Fruit fly (Drosophila melanogaster): Measurements from ENCODE around the gene CG13692.

CG13692 gene

DNA sequence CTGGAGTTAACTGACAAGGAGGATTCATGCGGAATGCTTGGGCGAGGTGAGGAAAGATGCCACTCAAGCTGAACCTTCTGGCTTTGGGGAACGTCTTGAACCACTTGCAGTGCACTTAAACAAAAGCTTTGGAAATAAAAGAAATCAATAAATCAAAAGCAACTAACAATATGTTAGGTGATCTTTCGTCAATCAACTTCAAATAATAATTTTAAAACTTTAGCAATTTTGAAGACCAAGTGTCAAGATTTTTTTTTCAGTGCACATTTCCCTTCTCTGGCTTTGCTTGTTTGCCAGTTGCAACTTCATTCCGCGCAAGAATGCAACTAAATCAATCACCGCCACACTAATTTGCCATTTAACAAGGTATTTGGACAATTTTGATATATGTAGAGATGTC is 38.8 kb upstream of the CG13692 start (continued):
- TF ChIP-seq jigr1 (GFP tag; IDR thresholded peaks at IDR 0.05) (no peak), bsh (GFP tag; optimal IDR thresholded peaks at IDR 0.05) (peak; percentile 13 to 47), so (GFP tag; IDR thresholded peaks at IDR 0.05) (no peak), CG31388 (GFP tag; optimal IDR thresholded peaks at IDR 0.05) (no peak), row (GFP tag; IDR thresholded peaks at IDR 0.05) (no peak; the same call in 2 of the 3 replicates), peb (GFP tag; IDR thresholded peaks at IDR 0.05) (0 out of 2 replicates have a peak, but pooled peaks have one; percentile 14), bigmax (GFP tag; optimal IDR thresholded peaks at IDR 0.05) (no peak), ind (GFP tag; optimal IDR thresholded peaks at IDR 0.05) (no peak), CG1529 (GFP tag; optimal IDR thresholded peaks at IDR 0.05) (no peak), prd (optimal IDR thresholded peaks at IDR 0.05) (no peak), prd (GFP tag; IDR thresholded peaks at IDR 0.05) (peak; percentile 53; the same call in 1 of the 3 replicates), Xrp1 (GFP tag; IDR thresholded peaks at IDR 0.05) (peak; percentile 35; the same call in 1 of the 2 replicates), esg (GFP tag; conservative IDR thresholded peaks at IDR 0.05) (no peak), az2 (GFP tag; optimal IDR thresholded peaks at IDR 0.05) (peak; percentile 8), MTF-1 (GFP tag; optimal IDR thresholded peaks at IDR 0.05; ENCODE audit: borderline replicate concordance) (no peak), CG17328 (GFP tag; IDR thresholded peaks at IDR 0.05) (peak; percentile 54), CG7357 (GFP tag; IDR thresholded peaks at IDR 0.05) (no peak), CG15601 (tag; optimal IDR thresholded peaks at IDR 0.05) (no peak), zfh1 (GFP tag; IDR thresholded peaks at IDR 0.05) (0 out of 3 replicates have a peak, but pooled peaks have one; percentile 14), GATAe (GFP tag; conservative IDR thresholded peaks at IDR 0.05) (no peak)

DNA sequence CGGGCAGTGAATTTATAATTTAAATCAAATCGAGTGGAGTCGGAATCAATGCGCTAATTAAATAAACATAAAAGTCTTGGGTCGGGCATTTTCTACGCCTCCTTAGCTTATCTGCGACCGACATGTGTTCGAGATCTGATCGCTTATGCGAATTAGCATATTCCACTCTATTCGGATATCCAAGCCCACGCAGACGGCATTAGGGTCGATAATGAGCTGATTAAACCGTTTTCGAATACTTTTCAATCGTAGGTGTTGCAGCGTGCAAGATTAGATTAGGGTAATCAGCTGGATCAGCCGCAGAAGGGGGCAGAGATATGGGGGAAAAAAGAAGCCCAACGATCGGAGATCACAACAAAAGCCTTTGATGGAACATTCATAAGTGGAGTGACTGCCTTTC is 31.1 kb upstream of the CG13692 start:
- TF ChIP-seq chinmo (GFP tag; IDR thresholded peaks at IDR 0.05; ENCODE audit: partially characterized antibody), result 0 out of 4 replicates have a peak, but pooled peaks have one; percentile 47
- TF ChIP-seq CG12155 (GFP tag; optimal IDR thresholded peaks at IDR 0.05), result no peak
- peak; percentile 55 for TF ChIP-seq grn (GFP tag; optimal IDR thresholded peaks at IDR 0.05)
- TF ChIP-seq abd-A (tag; optimal IDR thresholded peaks at IDR 0.05), result peak; percentile 84
- TF ChIP-seq CG12769 (tag; optimal IDR thresholded peaks at IDR 0.05), result peak; percentile 42
- TF ChIP-seq oc (tag; optimal IDR thresholded peaks at IDR 0.05), result peak; percentile 72
- peak; percentile 42 for TF ChIP-seq gsb-n (tag; optimal IDR thresholded peaks at IDR 0.05)
- TF ChIP-seq vvl (GFP tag; IDR thresholded peaks at IDR 0.05), result peak; percentile 80; the same call in 1 of the 2 replicates
- peak; percentile 47 for TF ChIP-seq sd (tag; optimal IDR thresholded peaks at IDR 0.05)
- TF ChIP-seq NC2α (GFP tag; optimal IDR thresholded peaks at IDR 0.05), result no peak
- no peak for TF ChIP-seq CG15479 (GFP tag; optimal IDR thresholded peaks at IDR 0.05)
- TF ChIP-seq Vsx1 (GFP tag; optimal IDR thresholded peaks at IDR 0.05), result peak; percentile 26
- TF ChIP-seq CG13894 (tag; optimal IDR thresholded peaks at IDR 0.05), result peak; percentile 8
- peak; percentile 96 for TF ChIP-seq Awh (GFP tag; IDR thresholded peaks at IDR 0.05)
- peak; percentile 81; the same call in 2 of the 3 replicates for TF ChIP-seq sr (GFP tag; IDR thresholded peaks at IDR 0.05)

DNA sequence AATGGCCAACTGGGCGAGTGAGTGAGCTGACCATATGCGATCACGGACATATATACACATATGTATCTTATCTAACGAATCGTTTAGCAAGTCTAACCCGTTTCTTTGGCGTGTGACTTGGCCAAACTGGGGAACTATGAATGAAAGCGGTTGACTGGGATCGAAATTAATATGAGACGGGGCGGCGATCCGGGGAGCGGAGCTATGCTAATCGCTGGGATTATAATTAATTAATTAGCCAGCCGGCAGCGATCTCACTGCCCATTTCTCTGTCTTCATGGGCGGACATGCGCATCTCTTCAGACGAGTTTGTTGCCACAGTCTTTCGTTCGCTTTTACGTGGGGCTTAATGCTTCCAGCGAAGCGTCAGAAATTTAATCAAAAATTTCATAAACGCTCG is 29.0 kb upstream of the CG13692 start:
- TF ChIP-seq NC2α (GFP tag; optimal IDR thresholded peaks at IDR 0.05), result no peak
- TF ChIP-seq Vsx1 (GFP tag; optimal IDR thresholded peaks at IDR 0.05), result peak; percentile 68
- no peak for TF ChIP-seq pho (GFP tag; optimal IDR thresholded peaks at IDR 0.05)
- TF ChIP-seq CG12769 (tag; optimal IDR thresholded peaks at IDR 0.05), result peak; percentile 63
- peak; percentile 72 for TF ChIP-seq abd-A (tag; optimal IDR thresholded peaks at IDR 0.05)
- peak; percentile 59; the same call in 1 of the 3 replicates for TF ChIP-seq otp (GFP tag; IDR thresholded peaks at IDR 0.05)
- peak; percentile 85 for TF ChIP-seq vvl (GFP tag; IDR thresholded peaks at IDR 0.05)
- peak; percentile 99 for TF ChIP-seq Awh (GFP tag; IDR thresholded peaks at IDR 0.05)
- TF ChIP-seq oc (tag; optimal IDR thresholded peaks at IDR 0.05), result peak; percentile 92

Measured in whole organism, embryonic.